Worm (Caenorhabditis elegans) whole organism, L2 larva: ENCODE measurements around the gene R13H7.2.

Source experiments
- C34F6.9 ChIP-seq: fragments of 150-350 bp; optimal IDR thresholded peaks from 2 replicates; lab custom pipeline; 2014; ENCODE audit warnings: missing biosample characterization, missing genetic modification characterization
- F13H6.1 ChIP-seq: sonication (generic microtip); optimal IDR thresholded peaks from 2 replicates; lab custom pipeline; 2016; ENCODE audit warnings: missing genetic modification characterization, missing compliant biosample characterization
- R02D3.7 ChIP-seq: fragments of 150-350 bp; optimal IDR thresholded peaks from 2 replicates; lab custom pipeline; 2014; ENCODE audit warnings: missing biosample characterization, missing genetic modification characterization
- ZK546.5 ChIP-seq: sonication (generic microtip); optimal IDR thresholded peaks from 2 replicates; lab custom pipeline; 2017; ENCODE audit warnings: missing biosample characterization, missing genetic modification characterization
- aly-2 ChIP-seq: fragments of 150-350 bp; optimal IDR thresholded peaks from 2 replicates; lab custom pipeline; 2014; ENCODE audit warnings: missing biosample characterization, missing genetic modification characterization
- ama-1 ChIP-seq: fragments of 150-350 bp; optimal IDR thresholded peaks from 2 replicates; lab custom pipeline; 2018; ENCODE audit warnings: inconsistent platforms
- blmp-1 ChIP-seq: sonication (generic microtip); optimal IDR thresholded peaks from 2 replicates; lab custom pipeline; 2017; ENCODE audit warnings: missing genetic modification characterization, mild to moderate bottlenecking, missing compliant biosample characterization, antibody characterized with exemption, moderate library complexity; ENCODE audit not compliant: insufficient read depth
- ceh-16 ChIP-seq: fragments of 150-350 bp; optimal IDR thresholded peaks from 2 replicates; lab custom pipeline; 2014; ENCODE audit warnings: missing biosample characterization, missing genetic modification characterization
- ceh-82 ChIP-seq: fragments of 150-350 bp; optimal IDR thresholded peaks from 2 replicates; lab custom pipeline; 2014; ENCODE audit warnings: missing biosample characterization, missing genetic modification characterization
- crh-2 ChIP-seq: sonication (generic microtip); optimal IDR thresholded peaks from 2 replicates; lab custom pipeline; 2017; ENCODE audit warnings: missing biosample characterization, missing genetic modification characterization
- egl-27 ChIP-seq: sonication (generic microtip); optimal IDR thresholded peaks from 3 replicates; lab custom pipeline; 2017; ENCODE audit warnings: missing biosample characterization, missing genetic modification reagents, missing genetic modification characterization
- elt-1 ChIP-seq: fragments of 150-350 bp; optimal IDR thresholded peaks from 2 replicates; lab custom pipeline; 2014; ENCODE audit warnings: missing biosample characterization, missing genetic modification characterization
- elt-3 ChIP-seq: sonication (generic microtip); optimal IDR thresholded peaks from 2 replicates; lab custom pipeline; 2017; ENCODE audit warnings: missing biosample characterization, missing genetic modification characterization
- fos-1 ChIP-seq: fragments of 150-350 bp; optimal IDR thresholded peaks from 2 replicates; lab custom pipeline; 2014; ENCODE audit warnings: missing biosample characterization, missing genetic modification characterization
- gmeb-1 ChIP-seq: fragments of 150-350 bp; optimal IDR thresholded peaks from 2 replicates; lab custom pipeline; 2014; ENCODE audit warnings: missing biosample characterization, missing genetic modification characterization
- lin-11 ChIP-seq: fragments of 150-350 bp; sonication (generic microtip); optimal IDR thresholded peaks from 2 replicates; lab custom pipeline; 2014; ENCODE audit warnings: missing biosample characterization, missing genetic modification characterization, inconsistent platforms, mixed read lengths
- lin-13 ChIP-seq: fragments of 150-350 bp; optimal IDR thresholded peaks from 2 replicates; lab custom pipeline; 2014; ENCODE audit warnings: missing biosample characterization, missing genetic modification reagents, missing genetic modification characterization
- lin-39 ChIP-seq: fragments of 150-350 bp; optimal IDR thresholded peaks from 2 replicates; lab custom pipeline; 2014; ENCODE audit warnings: missing biosample characterization, missing genetic modification reagents, missing genetic modification characterization
- lsy-2 ChIP-seq, 2 experiments: fragments of 150-350 bp in 1 of 2; sonication (generic microtip) in 1 of 2; optimal IDR thresholded peaks; 2 replicates each; lab custom pipeline; 2014 to 2017; ENCODE audit warnings: missing biosample characterization in 2 of 2, missing genetic modification characterization in 2 of 2
- mab-5 ChIP-seq: fragments of 150-350 bp; optimal IDR thresholded peaks from 2 replicates; lab custom pipeline; 2014; ENCODE audit warnings: missing biosample characterization, missing genetic modification characterization
- mbf-1 ChIP-seq: sonication (generic microtip); optimal IDR thresholded peaks from 2 replicates; lab custom pipeline; 2017; ENCODE audit warnings: missing biosample characterization, missing genetic modification characterization
- mdl-1 ChIP-seq, 2 experiments: fragments of 150-350 bp in 1 of 2; sonication (generic microtip) in 1 of 2; optimal IDR thresholded peaks; 2 replicates each; lab custom pipeline; 2017; ENCODE audit warnings: missing biosample characterization in 2 of 2, missing genetic modification characterization in 2 of 2
- nhr-10 ChIP-seq: sonication (generic microtip); optimal IDR thresholded peaks from 2 replicates; lab custom pipeline; 2017; ENCODE audit warnings: missing biosample characterization, missing genetic modification characterization
- nhr-11 ChIP-seq: fragments of 150-350 bp; optimal IDR thresholded peaks from 2 replicates; lab custom pipeline; 2014; ENCODE audit warnings: missing biosample characterization, missing genetic modification characterization
- nhr-12 ChIP-seq: fragments of 150-350 bp; optimal IDR thresholded peaks from 2 replicates; lab custom pipeline; 2014; ENCODE audit warnings: missing biosample characterization, missing genetic modification characterization
- nhr-129 ChIP-seq: fragments of 150-350 bp; optimal IDR thresholded peaks from 2 replicates; lab custom pipeline; 2014; ENCODE audit warnings: missing biosample characterization, missing genetic modification characterization
- nhr-21 ChIP-seq: fragments of 150-350 bp; optimal IDR thresholded peaks from 2 replicates; lab custom pipeline; 2014; ENCODE audit warnings: missing biosample characterization, missing genetic modification characterization
- nhr-23 ChIP-seq: fragments of 150-350 bp; optimal IDR thresholded peaks from 2 replicates; lab custom pipeline; 2014; ENCODE audit warnings: missing biosample characterization, missing genetic modification reagents, missing genetic modification characterization
- nhr-237 ChIP-seq: fragments of 150-350 bp; optimal IDR thresholded peaks from 2 replicates; lab custom pipeline; 2014; ENCODE audit warnings: missing biosample characterization, missing genetic modification characterization
- nhr-25 ChIP-seq: fragments of 150-350 bp; sonication (generic microtip); optimal IDR thresholded peaks from 3 replicates; lab custom pipeline; 2014; ENCODE audit warnings: missing biosample characterization, missing genetic modification characterization
- nhr-6 ChIP-seq: fragments of 150-350 bp; optimal IDR thresholded peaks from 2 replicates; lab custom pipeline; 2014; ENCODE audit warnings: missing biosample characterization, missing genetic modification characterization
- nhr-77 ChIP-seq: fragments of 150-350 bp; optimal IDR thresholded peaks from 2 replicates; lab custom pipeline; 2014; ENCODE audit warnings: missing biosample characterization, missing genetic modification characterization
- sem-4 ChIP-seq: fragments of 150-350 bp; optimal IDR thresholded peaks from 2 replicates; lab custom pipeline; 2014; ENCODE audit warnings: missing biosample characterization, missing genetic modification reagents, missing genetic modification characterization
- skn-1 ChIP-seq: sonication (generic microtip); optimal IDR thresholded peaks from 2 replicates; lab custom pipeline; 2017; ENCODE audit warnings: missing biosample characterization, missing genetic modification characterization
- sma-3 ChIP-seq: sonication (generic microtip); optimal IDR thresholded peaks from 2 replicates; lab custom pipeline; 2016; ENCODE audit warnings: missing genetic modification reagents, missing genetic modification characterization, missing compliant biosample characterization
- snpc-4 ChIP-seq: fragments of 150-350 bp; optimal IDR thresholded peaks from 2 replicates; lab custom pipeline; 2014; ENCODE audit warnings: missing biosample characterization, missing genetic modification characterization
- unc-39 ChIP-seq: fragments of 150-350 bp; optimal IDR thresholded peaks from 2 replicates; lab custom pipeline; 2014; ENCODE audit warnings: missing biosample characterization, missing genetic modification characterization
- unc-55 ChIP-seq: fragments of 150-350 bp; sonication (generic microtip); optimal IDR thresholded peaks from 3 replicates; lab custom pipeline; 2014; ENCODE audit warnings: missing biosample characterization, missing genetic modification reagents, missing genetic modification characterization
- zag-1 ChIP-seq: fragments of 150-350 bp; optimal IDR thresholded peaks from 2 replicates; lab custom pipeline; 2014; ENCODE audit warnings: missing biosample characterization, missing genetic modification characterization
- ztf-1 ChIP-seq: fragments of 200-800 bp; sonication (Bioruptor generic); conservative IDR thresholded peaks from 2 replicates; pipeline ENCODE4 v1.3.6; 2022; ENCODE audit warnings: missing genetic modification characterization, missing compliant biosample characterization
- ztf-11 ChIP-seq: sonication (generic microtip); optimal IDR thresholded peaks from 2 replicates; lab custom pipeline; 2017; ENCODE audit warnings: missing biosample characterization, missing genetic modification characterization
- ztf-4 ChIP-seq: fragments of 150-350 bp; optimal IDR thresholded peaks from 2 replicates; lab custom pipeline; 2014; ENCODE audit warnings: missing biosample characterization, missing genetic modification characterization

R13H7.2 gene

DNA sequence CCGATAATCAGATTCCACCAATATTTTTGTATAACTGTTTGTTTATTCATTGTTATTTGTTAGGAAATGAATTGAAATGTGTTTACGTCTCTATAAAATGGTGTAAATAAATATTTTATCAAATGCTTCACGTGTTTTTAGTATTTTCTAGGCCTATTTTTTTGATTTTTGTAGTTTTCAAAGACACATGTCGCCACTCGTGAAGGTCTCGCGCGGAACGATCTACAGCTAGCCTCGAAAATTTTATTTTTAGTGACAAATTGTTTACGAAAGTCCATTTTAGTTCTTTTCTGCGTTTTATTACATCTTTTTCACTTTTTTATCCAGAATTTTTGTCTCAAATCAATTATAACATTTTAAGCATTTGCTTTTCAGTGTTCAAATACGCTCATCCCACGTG lies 44.4 kb upstream of the R13H7.2 start, which contains the start of gene T22D1.5:
Gene T22D1.5, plus strand, starts transcription at position 376 of the 400 bp plus-strand sequence.
- no peak for TF ChIP-seq elt-1 (tag; lab: Kevin White, UChicago)
- TF ChIP-seq egl-27: no peak
- TF ChIP-seq ceh-82 (tag; lab: Kevin White, UChicago): no peak
- TF ChIP-seq lin-11 (tag; lab: Kevin White, UChicago): no peak
- TF ChIP-seq fos-1 (tag; lab: Kevin White, UChicago): no peak
- TF ChIP-seq mab-5 (tag; lab: Kevin White, UChicago): no peak
- TF ChIP-seq nhr-6 (tag; lab: Kevin White, UChicago): no peak
- no peak for TF ChIP-seq blmp-1 (tag; lab: Kevin White, UChicago)
- TF ChIP-seq ztf-11: no peak
- TF ChIP-seq nhr-129 (tag; lab: Kevin White, UChicago): no peak
- TF ChIP-seq nhr-12 (tag; lab: Kevin White, UChicago): no peak
- TF ChIP-seq ama-1 (lab: Kevin White, UChicago): no peak
- TF ChIP-seq nhr-11 (tag; lab: Kevin White, UChicago): no peak
- TF ChIP-seq lsy-2 (tag; optimal IDR thresholded peaks at IDR 0.05; lab: Kevin White, UChicago): no peak
- TF ChIP-seq nhr-23 (tag; lab: Kevin White, UChicago): no peak
- TF ChIP-seq lin-13 (GFP tag; lab: Kevin White, UChicago): no peak
- TF ChIP-seq, all 48 proteins: peak for 0

DNA sequence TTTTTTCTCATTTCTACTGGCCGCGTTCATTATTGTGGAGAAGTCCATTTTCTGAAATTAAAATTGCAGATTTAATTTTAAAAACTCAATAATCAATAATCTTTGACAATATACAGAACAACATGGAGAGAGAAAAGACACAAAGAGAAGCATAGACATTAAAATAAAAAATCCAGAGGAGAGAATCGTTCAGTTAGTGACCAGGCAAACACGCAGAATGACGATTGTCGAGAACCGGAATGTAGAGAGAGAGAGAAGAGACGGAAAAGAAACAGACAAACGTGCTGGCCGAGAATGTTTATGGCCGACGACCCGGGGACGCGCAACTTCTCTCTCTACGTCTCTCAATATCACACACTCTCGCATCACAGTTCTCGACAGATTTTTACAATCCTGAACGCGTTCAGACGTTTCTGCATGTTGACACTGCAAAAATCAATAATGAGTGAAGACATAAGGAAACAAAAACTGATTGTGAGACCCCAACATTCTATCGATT lies 28.5 kb upstream of the R13H7.2 start, which contains the start of the genes T05A12.3 and T05A12.4:
Gene T05A12.3, minus strand, starts transcription at position 51 of the 499 bp plus-strand sequence.
Gene T05A12.4, plus strand, starts transcription at position 348 of the 499 bp plus-strand sequence.
- peak; percentile 7 for TF ChIP-seq sma-3
- TF ChIP-seq ama-1 (lab: Kevin White, UChicago): no peak
- TF ChIP-seq nhr-21: no peak
- peak; percentile 19 for TF ChIP-seq sem-4 (tag; lab: Kevin White, UChicago)
- TF ChIP-seq elt-1 (tag; lab: Kevin White, UChicago): no peak
- TF ChIP-seq lin-11 (tag; lab: Kevin White, UChicago): no peak
- no peak for TF ChIP-seq ztf-1 (GFP tag; lab: Robert Waterston, UW)
- TF ChIP-seq mbf-1 (tag; lab: Kevin White, UChicago): no peak
- no peak for TF ChIP-seq nhr-12 (tag; lab: Kevin White, UChicago)
- TF ChIP-seq C34F6.9 (tag; lab: Kevin White, UChicago): peak; percentile 73
- no peak for TF ChIP-seq ztf-11
- TF ChIP-seq F13H6.1: no peak
- peak; percentile 30 for TF ChIP-seq blmp-1 (tag; lab: Kevin White, UChicago)
- TF ChIP-seq gmeb-1 (tag; lab: Kevin White, UChicago): peak; percentile 4
- TF ChIP-seq egl-27: no peak
- TF ChIP-seq, all 48 proteins: peak for 5

DNA sequence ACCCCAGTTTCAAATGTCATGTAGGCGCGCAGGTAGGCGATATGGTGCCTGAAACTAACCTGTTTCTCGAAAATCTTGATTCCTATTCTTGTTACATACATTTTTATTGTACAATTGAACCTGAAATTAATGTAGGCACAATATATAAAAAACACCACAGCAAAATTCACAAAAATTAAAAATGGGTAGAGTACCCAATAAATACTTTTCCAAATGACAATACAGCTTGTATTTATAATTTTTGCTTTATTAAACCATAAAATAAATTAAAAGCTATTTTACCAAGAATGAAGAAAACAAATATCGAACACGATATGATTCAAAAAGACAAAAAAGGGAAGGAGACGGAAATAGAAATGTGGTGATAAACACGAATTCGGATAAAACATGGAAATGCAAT lies 24.2 kb upstream of the R13H7.2 start, which contains the start of gene tre-2:
Gene tre-2, minus strand, starts transcription at position 101 of the 400 bp plus-strand sequence.
- TF ChIP-seq nhr-129 (tag; lab: Kevin White, UChicago): no peak
- no peak for TF ChIP-seq nhr-10 (tag; lab: Kevin White, UChicago)
- TF ChIP-seq nhr-23 (tag; lab: Kevin White, UChicago): no peak
- TF ChIP-seq egl-27: no peak
- TF ChIP-seq skn-1 (tag; lab: Kevin White, UChicago): no peak
- TF ChIP-seq nhr-25 (tag; lab: Kevin White, UChicago): no peak
- no peak for TF ChIP-seq nhr-11 (tag; lab: Kevin White, UChicago)
- no peak for TF ChIP-seq sma-3
- TF ChIP-seq mdl-1 (tag; optimal IDR thresholded peaks at IDR 0.05; lab: Kevin White, UChicago): no peak
- no peak for TF ChIP-seq mab-5 (tag; lab: Kevin White, UChicago)
- no peak for TF ChIP-seq aly-2 (tag; lab: Kevin White, UChicago)
- TF ChIP-seq nhr-77 (tag; lab: Kevin White, UChicago): no peak
- TF ChIP-seq unc-39 (tag; lab: Kevin White, UChicago): no peak
- no peak for TF ChIP-seq ztf-4 (tag; lab: Kevin White, UChicago)
- no peak for TF ChIP-seq zag-1 (tag; lab: Kevin White, UChicago)
- no peak for TF ChIP-seq nhr-21
- no peak for TF ChIP-seq elt-1 (tag; lab: Kevin White, UChicago)

DNA sequence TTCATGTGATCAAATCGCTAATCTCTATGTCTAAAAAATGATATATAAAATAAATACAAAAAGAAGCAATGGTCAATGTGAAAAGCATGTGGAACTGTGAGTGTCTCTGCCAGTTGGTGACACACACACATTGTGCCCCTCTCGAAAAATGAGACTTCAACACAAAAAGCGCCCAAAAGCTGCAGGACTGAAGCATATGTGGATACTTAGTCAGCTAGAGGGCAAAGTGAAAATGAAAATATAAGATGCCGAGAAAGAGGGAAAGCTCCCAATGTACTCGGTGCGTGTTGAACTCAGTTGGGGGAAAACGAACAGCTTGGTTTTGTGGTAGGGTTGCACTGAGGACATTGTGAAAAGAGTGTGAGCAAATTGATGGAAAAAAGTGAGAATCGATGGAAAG lies 22.0 kb upstream of the R13H7.2 start:
- TF ChIP-seq nhr-11 (tag; lab: Kevin White, UChicago): no peak
- TF ChIP-seq elt-3 (tag; lab: Kevin White, UChicago): no peak
- no peak for TF ChIP-seq ceh-82 (tag; lab: Kevin White, UChicago)
- TF ChIP-seq sma-3: no peak
- TF ChIP-seq fos-1 (tag; lab: Kevin White, UChicago): peak; percentile 66
- TF ChIP-seq nhr-77 (tag; lab: Kevin White, UChicago): no peak
- no peak for TF ChIP-seq nhr-12 (tag; lab: Kevin White, UChicago)
- peak; percentile 3 for TF ChIP-seq snpc-4 (tag; lab: Kevin White, UChicago)
- TF ChIP-seq nhr-25 (tag; lab: Kevin White, UChicago): no peak
- peak; percentile 51 for TF ChIP-seq mab-5 (tag; lab: Kevin White, UChicago)
- no peak for TF ChIP-seq ceh-16 (tag; lab: Kevin White, UChicago)
- no peak for TF ChIP-seq gmeb-1 (tag; lab: Kevin White, UChicago)
- no peak for TF ChIP-seq nhr-237
- peak; percentile 86 for TF ChIP-seq nhr-129 (tag; lab: Kevin White, UChicago)
- TF ChIP-seq egl-27: peak; percentile 71
- peak; percentile 89 for TF ChIP-seq F13H6.1
- no peak for TF ChIP-seq ztf-11
- TF ChIP-seq ama-1 (lab: Kevin White, UChicago): no peak
- peak; percentile 49 to 62 for TF ChIP-seq mdl-1 (tag; optimal IDR thresholded peaks at IDR 0.05; lab: Kevin White, UChicago)
- peak; percentile 60 for TF ChIP-seq C34F6.9 (tag; lab: Kevin White, UChicago)
- TF ChIP-seq zag-1 (tag; lab: Kevin White, UChicago): peak; percentile 67
- peak; percentile 42 for TF ChIP-seq nhr-6 (tag; lab: Kevin White, UChicago)
- peak; percentile 45 for TF ChIP-seq unc-55
- no peak for TF ChIP-seq ztf-1 (GFP tag; lab: Robert Waterston, UW)
- no peak for TF ChIP-seq lin-39 (tag; lab: Kevin White, UChicago)
- TF ChIP-seq skn-1 (tag; lab: Kevin White, UChicago): no peak
- TF ChIP-seq crh-2 (tag; lab: Kevin White, UChicago): peak; percentile 39
- no peak for TF ChIP-seq ZK546.5 (tag; lab: Kevin White, UChicago)
- no peak for TF ChIP-seq R02D3.7
